Worm (Caenorhabditis elegans) whole organism, late embryonic: ENCODE measurements around the gene F13D12.10.

Source experiments
- K09A11.1 ChIP-seq: sonication (generic microtip); optimal IDR thresholded peaks from 2 replicates; lab custom pipeline; 2017; ENCODE audit warnings: antibody characterized with exemption, mild to moderate bottlenecking, missing genetic modification characterization, missing compliant biosample characterization; ENCODE audit not compliant: insufficient read depth
- ceh-45 ChIP-seq: fragments of 200-800 bp; sonication (Bioruptor generic); IDR thresholded peaks from 2 replicates; pipeline ENCODE4 v1.3.6; 2022; ENCODE audit warnings: missing genetic modification reagents, missing genetic modification characterization, missing compliant biosample characterization
- ceh-6 ChIP-seq: fragments of 200-800 bp; sonication (Bioruptor generic); optimal IDR thresholded peaks from 2 replicates; lab custom pipeline; 2018; ENCODE audit warnings: mild to moderate bottlenecking, missing genetic modification characterization, missing compliant biosample characterization
- dve-1 ChIP-seq: sonication (generic microtip); optimal IDR thresholded peaks from 2 replicates; lab custom pipeline; 2017; ENCODE audit warnings: antibody characterized with exemption, mild to moderate bottlenecking, missing genetic modification characterization, missing compliant biosample characterization
- fax-1 ChIP-seq: sonication (generic microtip); optimal IDR thresholded peaks from 2 replicates; lab custom pipeline; 2016; ENCODE audit warnings: missing genotype, missing genetic modification characterization, missing compliant biosample characterization
- fkh-10 ChIP-seq: fragments of 150-350 bp; optimal IDR thresholded peaks from 2 replicates; lab custom pipeline; 2014; ENCODE audit warnings: missing biosample characterization, missing genetic modification reagents, missing genetic modification characterization
- hlh-15 ChIP-seq: sonication (generic microtip); optimal IDR thresholded peaks from 2 replicates; lab custom pipeline; 2016; ENCODE audit warnings: missing genetic modification characterization, missing compliant biosample characterization
- nhr-11 ChIP-seq: fragments of 150-350 bp; optimal IDR thresholded peaks from 2 replicates; lab custom pipeline; 2014; ENCODE audit warnings: missing biosample characterization, missing genetic modification characterization
- pha-4 ChIP-seq: fragments of 150-350 bp; optimal IDR thresholded peaks from 2 replicates; lab custom pipeline; 2018; ENCODE audit warnings: missing biosample characterization, missing genetic modification reagents, missing genetic modification characterization
- pqm-1 ChIP-seq: sonication (generic microtip); optimal IDR thresholded peaks from 2 replicates; lab custom pipeline; 2016; ENCODE audit warnings: missing genetic modification characterization, missing compliant biosample characterization
- rnt-1 ChIP-seq: sonication (generic microtip); optimal IDR thresholded peaks from 2 replicates; lab custom pipeline; 2016; ENCODE audit warnings: missing genetic modification characterization, missing compliant biosample characterization
- sox-2 ChIP-seq: fragments of 200-800 bp; sonication (Bioruptor generic); IDR thresholded peaks from 2 replicates; pipeline ENCODE4 v1.3.6; 2022; ENCODE audit warnings: missing genetic modification reagents, missing genetic modification characterization, missing compliant biosample characterization

DNA sequence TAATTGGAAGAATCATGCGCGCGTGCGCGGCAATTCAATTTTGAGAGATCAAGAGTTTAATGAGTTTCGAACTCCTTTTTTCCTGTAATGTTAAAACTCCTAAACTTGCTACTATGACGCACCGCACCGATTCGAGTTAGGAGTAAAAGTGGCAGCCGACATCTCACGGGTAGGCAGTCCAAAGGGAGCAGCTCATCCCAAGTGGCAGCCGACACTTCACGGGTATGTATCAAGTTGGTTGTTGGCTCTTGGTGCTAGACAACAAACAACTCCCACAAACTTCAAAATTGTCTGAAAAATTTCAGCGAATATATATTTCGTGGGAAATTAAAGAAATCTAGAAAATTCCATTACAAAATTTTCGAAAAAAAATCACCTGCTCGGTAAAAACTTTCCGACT lies 39.6 kb downstream of the F13D12.10 start:
- TF ChIP-seq ceh-45 (GFP tag; lab: Robert Waterston, UW): no peak
- TF ChIP-seq rnt-1: no peak
- TF ChIP-seq fax-1 (tag; lab: Kevin White, UChicago): no peak
- no peak for TF ChIP-seq sox-2 (GFP tag; lab: Robert Waterston, UW)
- TF ChIP-seq nhr-11: no peak
- TF ChIP-seq ceh-6 (GFP tag; lab: Kevin White, UChicago): no peak
- TF ChIP-seq pha-4 (tag; lab: Kevin White, UChicago): no peak
- no peak for TF ChIP-seq hlh-15 (tag; lab: Kevin White, UChicago)
- no peak for TF ChIP-seq dve-1
- TF ChIP-seq fkh-10 (GFP tag; lab: Kevin White, UChicago): no peak
- no peak for TF ChIP-seq K09A11.1 (tag; lab: Kevin White, UChicago)
- TF ChIP-seq pqm-1 (tag; lab: Kevin White, UChicago): no peak
